Fruit fly (Drosophila melanogaster) whole organism, embryonic: Measurements from ENCODE around the gene fd96Cb.

Experiments
- Atf3 ChIP-seq: fragments of 200-800 bp; sonication (Bioruptor generic); optimal IDR thresholded peaks from 3 replicates; lab custom pipeline; 2016; ENCODE audit warnings: missing biosample characterization, missing genetic modification characterization
- CG10147 ChIP-seq: fragments of 200-800 bp; sonication (Bioruptor generic); optimal IDR thresholded peaks from 2 replicates; lab custom pipeline; 2019; ENCODE audit warnings: missing biosample characterization, mild to moderate bottlenecking, missing genetic modification characterization, moderate library complexity
- CG10462 ChIP-seq: fragments of 200-800 bp; sonication (Bioruptor generic); optimal IDR thresholded peaks from 2 replicates; lab custom pipeline; 2016; ENCODE audit warnings: missing biosample characterization, missing genetic modification characterization
- CG12299 ChIP-seq: fragments of 200-800 bp; sonication (Bioruptor generic); optimal IDR thresholded peaks from 2 replicates; lab custom pipeline; 2018; ENCODE audit warnings: missing biosample characterization, mild to moderate bottlenecking, missing genetic modification characterization
- CG12744 ChIP-seq: fragments of 200-800 bp; sonication (Bioruptor generic); optimal IDR thresholded peaks from 2 replicates; lab custom pipeline; 2016; ENCODE audit warnings: missing biosample characterization, missing genetic modification characterization
- CG13296 ChIP-seq: fragments of 200-800 bp; sonication (Bioruptor generic); optimal IDR thresholded peaks from 3 replicates; lab custom pipeline; 2018; ENCODE audit warnings: missing biosample characterization, mild to moderate bottlenecking, missing genetic modification characterization
- CG2889 ChIP-seq: fragments of 200-800 bp; sonication (Bioruptor generic); IDR thresholded peaks from 3 replicates; pipeline ENCODE4 v1.3.6; 2022; ENCODE audit warnings: missing biosample characterization, missing genetic modification characterization
- CG31224 ChIP-seq: fragments of 200-800 bp; sonication (Bioruptor generic); IDR thresholded peaks from 2 replicates; pipeline ENCODE4 v1.3.6; 2022; ENCODE audit warnings: missing biosample characterization, missing genetic modification characterization
- CG42726 ChIP-seq: fragments of 200-800 bp; sonication (Bioruptor generic); IDR thresholded peaks from 2 replicates; pipeline ENCODE4 v1.3.6; 2022; ENCODE audit warnings: missing biosample characterization, missing genetic modification characterization; ENCODE audit not compliant: partially characterized antibody
- CG4282 ChIP-seq: fragments of 200-800 bp; sonication (Bioruptor generic); optimal IDR thresholded peaks from 2 replicates; lab custom pipeline; 2016; ENCODE audit warnings: missing biosample characterization, missing genetic modification characterization
- CG7786 ChIP-seq: fragments of 200-800 bp; sonication (Bioruptor generic); optimal IDR thresholded peaks from 2 replicates; lab custom pipeline; 2016; ENCODE audit warnings: missing biosample characterization, missing genetic modification characterization
- CkIIα-i1 ChIP-seq: fragments of 200-800 bp; sonication (Bioruptor generic); IDR thresholded peaks from 2 replicates; pipeline ENCODE4 v1.3.6; 2022; ENCODE audit warnings: missing biosample characterization, missing genetic modification characterization
- Dad ChIP-seq: fragments of 200-800 bp; sonication (Bioruptor generic); optimal IDR thresholded peaks from 3 replicates; lab custom pipeline; 2016; ENCODE audit warnings: missing biosample characterization, missing genetic modification characterization
- Dll ChIP-seq: fragments of 200-800 bp; sonication (Bioruptor generic); IDR thresholded peaks from 4 replicates; pipeline ENCODE4 v1.3.6; 2022; ENCODE audit warnings: missing biosample characterization, missing genetic modification characterization; ENCODE audit not compliant: partially characterized antibody
- Dp ChIP-seq: fragments of 200-800 bp; sonication (Bioruptor generic); optimal IDR thresholded peaks from 2 replicates; lab custom pipeline; 2018; ENCODE audit warnings: missing biosample characterization, mild to moderate bottlenecking, missing genetic modification characterization, moderate library complexity
- Dref ChIP-seq: fragments of 200-800 bp; sonication (Bioruptor generic); IDR thresholded peaks from 2 replicates; pipeline ENCODE4 v1.3.6; 2022; ENCODE audit warnings: missing biosample characterization, missing genetic modification characterization
- E2f2 ChIP-seq: fragments of 200-800 bp; sonication (Bioruptor generic); IDR thresholded peaks from 2 replicates; pipeline ENCODE4 v1.3.6; 2022; ENCODE audit warnings: missing biosample characterization, missing genetic modification characterization
- H15 ChIP-seq: fragments of 200-800 bp; sonication (Bioruptor generic); IDR thresholded peaks from 3 replicates; pipeline ENCODE4 v1.3.6; 2022; ENCODE audit warnings: missing biosample characterization, missing genetic modification characterization
- HLH54F ChIP-seq: fragments of 200-800 bp; sonication (Bioruptor generic); optimal IDR thresholded peaks from 3 replicates; lab custom pipeline; 2016; ENCODE audit warnings: missing biosample characterization, missing genetic modification characterization
- Hmr ChIP-seq: fragments of 200-800 bp; sonication (Bioruptor generic); optimal IDR thresholded peaks from 3 replicates; lab custom pipeline; 2017; ENCODE audit warnings: mild to moderate bottlenecking, missing biosample characterization, missing genetic modification reagents, missing genetic modification characterization
- Hr39 ChIP-seq: fragments of >200 bp; optimal IDR thresholded peaks from 2 replicates; lab custom pipeline; 2017
- Mes4 ChIP-seq: fragments of 200-800 bp; sonication (Bioruptor generic); optimal IDR thresholded peaks from 2 replicates; lab custom pipeline; 2016; ENCODE audit warnings: missing biosample characterization, missing genetic modification characterization
- NC2α ChIP-seq: fragments of 200-800 bp; sonication (Bioruptor generic); optimal IDR thresholded peaks from 2 replicates; lab custom pipeline; 2016; ENCODE audit warnings: missing biosample characterization, missing genetic modification characterization
- NK7.1 ChIP-seq: fragments of 200-800 bp; sonication (Bioruptor generic); optimal IDR thresholded peaks from 3 replicates; lab custom pipeline; 2016; ENCODE audit warnings: missing biosample characterization, missing genetic modification characterization
- Sry-δ ChIP-seq: fragments of 200-800 bp; sonication (Bioruptor generic); optimal IDR thresholded peaks from 2 replicates; lab custom pipeline; 2016; ENCODE audit warnings: missing biosample characterization, missing genetic modification characterization
- Ssrp ChIP-seq: fragments of 200-800 bp; sonication (Bioruptor generic); optimal IDR thresholded peaks from 2 replicates; lab custom pipeline; 2018; ENCODE audit warnings: missing biosample characterization, mild to moderate bottlenecking, missing genetic modification characterization, moderate library complexity
- Xbp1 ChIP-seq: fragments of 200-800 bp; sonication (Bioruptor generic); optimal IDR thresholded peaks from 3 replicates; lab custom pipeline; 2016; ENCODE audit warnings: missing biosample characterization, mild to moderate bottlenecking, missing genetic modification characterization
- abd-A ChIP-seq: fragments of 200-800 bp; sonication (Bioruptor generic); optimal IDR thresholded peaks from 3 replicates; lab custom pipeline; 2019; ENCODE audit warnings: missing biosample characterization, mild to moderate bottlenecking, missing genetic modification characterization, moderate library complexity
- aop ChIP-seq: fragments of 200-800 bp; sonication (Bioruptor generic); IDR thresholded peaks from 2 replicates; pipeline ENCODE4 v1.3.6; 2022; ENCODE audit warnings: missing biosample characterization, missing genetic modification characterization
- ap ChIP-seq: fragments of 200-800 bp; sonication (Bioruptor generic); IDR thresholded peaks from 2 replicates; pipeline ENCODE4 v1.3.6; 2022; ENCODE audit warnings: missing biosample characterization, missing genetic modification characterization
- bbx ChIP-seq: fragments of 200-800 bp; sonication (Bioruptor generic); IDR thresholded peaks from 2 replicates; pipeline ENCODE4 v1.3.6; 2022; ENCODE audit warnings: missing biosample characterization, missing genetic modification characterization; ENCODE audit not compliant: partially characterized antibody
- chm ChIP-seq: fragments of 200-800 bp; sonication (Bioruptor generic); IDR thresholded peaks from 2 replicates; pipeline ENCODE4 v1.3.6; 2022; ENCODE audit warnings: missing biosample characterization, missing genetic modification characterization
- croc ChIP-seq: fragments of 200-800 bp; sonication (Bioruptor generic); conservative IDR thresholded peaks from 3 replicates; pipeline ENCODE4 v1.3.6; 2022; ENCODE audit warnings: missing biosample characterization, missing genetic modification characterization
- eve ChIP-seq, 2 experiments: fragments of >200 bp; optimal IDR thresholded peaks; 2 replicates each; lab custom pipeline; 2017; ENCODE audit warnings: missing biosample characterization in 2 of 2, missing genetic modification characterization in 2 of 2
- gce ChIP-seq: fragments of 200-800 bp; sonication (Bioruptor generic); IDR thresholded peaks from 3 replicates; pipeline ENCODE4 v1.3.6; 2022; ENCODE audit warnings: missing biosample characterization, missing genetic modification characterization
- grau ChIP-seq: fragments of 200-800 bp; optimal IDR thresholded peaks from 3 replicates; lab custom pipeline; 2019; ENCODE audit warnings: missing biosample characterization, mild to moderate bottlenecking, missing genetic modification characterization, moderate library complexity
- gro ChIP-seq: fragments of 200-800 bp; sonication (Bioruptor generic); optimal IDR thresholded peaks from 2 replicates; lab custom pipeline; 2016; ENCODE audit warnings: missing biosample characterization, missing genetic modification characterization
- jigr1 ChIP-seq: fragments of 200-800 bp; sonication (Bioruptor generic); IDR thresholded peaks from 3 replicates; pipeline ENCODE4 v1.3.6; 2022; ENCODE audit warnings: missing biosample characterization, missing genetic modification characterization
- jing ChIP-seq: fragments of 200-800 bp; sonication (Bioruptor generic); optimal IDR thresholded peaks from 2 replicates; lab custom pipeline; 2018; ENCODE audit warnings: missing biosample characterization, mild to moderate bottlenecking, missing genetic modification characterization
- kah ChIP-seq: fragments of 200-800 bp; sonication (Bioruptor generic); optimal IDR thresholded peaks from 2 replicates; lab custom pipeline; 2018; ENCODE audit warnings: missing biosample characterization, mild to moderate bottlenecking, missing genetic modification characterization
- ken ChIP-seq: fragments of 200-800 bp; sonication (Bioruptor generic); IDR thresholded peaks from 3 replicates; pipeline ENCODE4 v1.3.6; 2022; ENCODE audit warnings: missing biosample characterization, missing genetic modification characterization
- lilli ChIP-seq: fragments of 200-800 bp; sonication (Bioruptor generic); optimal IDR thresholded peaks from 3 replicates; lab custom pipeline; 2016; ENCODE audit warnings: missing biosample characterization, missing genetic modification characterization
- lov ChIP-seq, 2 experiments: fragments of 200-800 bp in 1 of 2; fragments of >200 bp in 1 of 2; sonication (Bioruptor generic) in 1 of 2; IDR thresholded peaks in 1 of 2; optimal IDR thresholded peaks in 1 of 2; 2 replicates in 1 of 2; 3 replicates in 1 of 2; pipeline versions ENCODE4 v1.3.6 to Lab custom; 2017 to 2022; ENCODE audit warnings: missing biosample characterization in 1 of 2, missing genetic modification characterization in 1 of 2
- nmo ChIP-seq: fragments of 200-800 bp; sonication (Bioruptor generic); optimal IDR thresholded peaks from 2 replicates; lab custom pipeline; 2018; ENCODE audit warnings: missing biosample characterization, mild to moderate bottlenecking, missing genetic modification characterization, moderate library complexity
- otp ChIP-seq: fragments of 200-800 bp; sonication (Bioruptor generic); IDR thresholded peaks from 3 replicates; pipeline ENCODE4, ENCODE4 v1.3.6; 2022; ENCODE audit warnings: missing biosample characterization, missing genetic modification characterization
- pan ChIP-seq, 4 experiments: fragments of >200 bp in 3 of 4; fragments of 200-800 bp in 1 of 4; sonication (Bioruptor generic) in 1 of 4; optimal IDR thresholded peaks in 3 of 4; IDR thresholded peaks in 1 of 4; 2 replicates each; pipeline versions ENCODE4 v1.3.6 to Lab custom; 2017 to 2022; ENCODE audit warnings: missing biosample characterization in 2 of 4, missing genetic modification characterization in 2 of 4, mixed read lengths in 1 of 4
- pita ChIP-seq: fragments of 200-800 bp; sonication (Bioruptor generic); optimal IDR thresholded peaks from 2 replicates; lab custom pipeline; 2017; ENCODE audit warnings: missing biosample characterization, mild to moderate bottlenecking, missing genetic modification characterization
- ro ChIP-seq: fragments of 200-800 bp; sonication (Bioruptor generic); IDR thresholded peaks from 2 replicates; pipeline ENCODE4 v1.3.6; 2022; ENCODE audit warnings: missing biosample characterization, missing genetic modification characterization
- so ChIP-seq: fragments of 200-800 bp; sonication (Bioruptor generic); IDR thresholded peaks from 3 replicates; pipeline ENCODE4 v1.3.6; 2022; ENCODE audit warnings: missing biosample characterization, missing genetic modification characterization
- stc ChIP-seq: fragments of 200-800 bp; sonication (Bioruptor generic); IDR thresholded peaks from 2 replicates; pipeline ENCODE4 v1.3.6; 2022; ENCODE audit warnings: missing biosample characterization, missing genetic modification characterization

The fd96Cb gene

dm6 chr3R:25049742-25050517 lies 44.9 kb upstream of the fd96Cb start (continued):
- TF ChIP-seq CG12744 (GFP tag; lab: Kevin White, UChicago) (no peak), aop (GFP tag; lab: Robert Waterston, UW) (no peak), E2f2 (GFP tag; lab: Robert Waterston, UW) (no peak), Xbp1 (GFP tag; lab: Kevin White, UChicago) (no peak), ro (GFP tag; lab: Robert Waterston, UW) (no peak), CG2889 (GFP tag; lab: Robert Waterston, UW) (no peak), gro (GFP tag; lab: Kevin White, UChicago) (peak; percentile 4), jigr1 (no peak), pita (GFP tag; lab: Kevin White, UChicago) (no peak), grau (no peak), otp (GFP tag; lab: Robert Waterston, UW) (no peak), eve (GFP tag; optimal IDR thresholded peaks at IDR 0.05; lab: Kevin White, UChicago) (peak in 1 of 2 experiments; percentile 28), Atf3 (peak; percentile 35), Ssrp (tag; lab: Kevin White, UChicago) (no peak), CG31224 (no peak), CG12299 (tag; lab: Kevin White, UChicago) (no peak), CG10462 (GFP tag; lab: Kevin White, UChicago) (no peak), stc (GFP tag; lab: Robert Waterston, UW) (no peak), CG10147 (GFP tag; lab: Kevin White, UChicago) (peak; percentile 8), kah (GFP tag; lab: Kevin White, UChicago) (peak; percentile 17), lov (optimal IDR thresholded peaks at IDR 0.05; lab: Kevin White, UChicago) (no peak), lov (GFP tag; IDR thresholded peaks at IDR 0.05; lab: Robert Waterston, UW) (no peak), abd-A (peak; percentile 80), CG4282 (GFP tag; lab: Kevin White, UChicago) (no peak), ap (no peak), Dad (no peak), nmo (GFP tag; lab: Kevin White, UChicago) (no peak), bbx (GFP tag; lab: Robert Waterston, UW) (no peak), Dp (GFP tag; lab: Kevin White, UChicago) (peak; percentile 31), chm (GFP tag; lab: Robert Waterston, UW) (no peak), Hmr (GFP tag; lab: Kevin White, UChicago) (peak; percentile 67), Hr39 (no peak), CG7786 (GFP tag; lab: Kevin White, UChicago) (no peak), Sry-δ (GFP tag; lab: Kevin White, UChicago) (peak; percentile 46), NK7.1 (no peak), pan (optimal IDR thresholded peaks at IDR 0.05; lab: Kevin White, UChicago) (no peak), pan (GFP tag; optimal IDR thresholded peaks at IDR 0.05 in 1 of 2, IDR thresholded peaks at IDR 0.05 in 1 of 2) (no peak), Mes4 (GFP tag; lab: Kevin White, UChicago) (no peak), jing (GFP tag; lab: Kevin White, UChicago) (no peak), ken (GFP tag; lab: Robert Waterston, UW) (no peak), Dref (no peak), gce (GFP tag; lab: Robert Waterston, UW) (no peak), CkIIα-i1 (GFP tag; lab: Robert Waterston, UW) (no peak), HLH54F (GFP tag; lab: Kevin White, UChicago) (no peak), Dll (GFP tag; lab: Robert Waterston, UW) (no peak), croc (GFP tag; lab: Robert Waterston, UW) (no peak), lilli (GFP tag; lab: Kevin White, UChicago) (no peak), H15 (no peak), CG13296 (GFP tag; lab: Kevin White, UChicago) (peak; percentile 49), CG42726 (GFP tag; lab: Robert Waterston, UW) (no peak), NC2α (GFP tag; lab: Kevin White, UChicago) (no peak), so (GFP tag; lab: Robert Waterston, UW) (no peak)
